Worm (Caenorhabditis elegans) whole organism, late embryonic: ENCODE data around the gene casy-1.

ENCODE experiments used
- ceh-22 ChIP-seq: sonication (generic microtip); optimal IDR thresholded peaks from 2 replicates; lab custom pipeline; 2017; ENCODE audit warnings: missing biosample characterization, missing genetic modification characterization
- dve-1 ChIP-seq: sonication (generic microtip); optimal IDR thresholded peaks from 2 replicates; lab custom pipeline; 2017; ENCODE audit warnings: antibody characterized with exemption, mild to moderate bottlenecking, missing genetic modification characterization, missing compliant biosample characterization
- ets-4 ChIP-seq: sonication (generic microtip); optimal IDR thresholded peaks from 2 replicates; lab custom pipeline; 2016; ENCODE audit warnings: missing genetic modification characterization, missing compliant biosample characterization
- eyg-1 ChIP-seq: sonication (generic microtip); optimal IDR thresholded peaks from 2 replicates; lab custom pipeline; 2016; ENCODE audit warnings: missing genotype, missing genetic modification characterization, missing compliant biosample characterization
- fkh-6 ChIP-seq: sonication (generic microtip); optimal IDR thresholded peaks from 2 replicates; lab custom pipeline; 2016; ENCODE audit warnings: missing genetic modification characterization, missing compliant biosample characterization
- hlh-30 ChIP-seq: sonication (generic microtip); optimal IDR thresholded peaks from 2 replicates; lab custom pipeline; 2017; ENCODE audit warnings: antibody characterized with exemption, missing genetic modification characterization, missing compliant biosample characterization; ENCODE audit not compliant: insufficient read depth
- nfya-1 ChIP-seq: sonication (generic microtip); optimal IDR thresholded peaks from 2 replicates; lab custom pipeline; 2017; ENCODE audit warnings: missing genetic modification characterization, mild to moderate bottlenecking, missing compliant biosample characterization, antibody characterized with exemption, moderate library complexity
- pha-4 ChIP-seq: fragments of 150-350 bp; optimal IDR thresholded peaks from 2 replicates; lab custom pipeline; 2018; ENCODE audit warnings: missing biosample characterization, missing genetic modification reagents, missing genetic modification characterization
- pqm-1 ChIP-seq: sonication (generic microtip); optimal IDR thresholded peaks from 2 replicates; lab custom pipeline; 2016; ENCODE audit warnings: missing genetic modification characterization, missing compliant biosample characterization
- zip-5 ChIP-seq: sonication (generic microtip); optimal IDR thresholded peaks from 2 replicates; lab custom pipeline; 2016; ENCODE audit warnings: missing genetic modification characterization, missing compliant biosample characterization

ce11 chrII:5921620-5922019 lies 34.9 kb downstream of the casy-1 start, which contains the start of gene vrk-1:
- no peak for TF ChIP-seq dve-1 (tag; lab: Kevin White, UChicago)
- no peak for TF ChIP-seq pha-4
- no peak for TF ChIP-seq fkh-6 (tag; lab: Kevin White, UChicago)
- no peak for TF ChIP-seq zip-5 (tag; lab: Kevin White, UChicago)
- TF ChIP-seq hlh-30 (tag; lab: Kevin White, UChicago) = no peak
- no peak for TF ChIP-seq ceh-22
- TF ChIP-seq eyg-1 (tag; lab: Kevin White, UChicago) = no peak
- no peak for TF ChIP-seq ets-4 (tag; lab: Kevin White, UChicago)
- TF ChIP-seq pqm-1 (tag; lab: Kevin White, UChicago) = no peak
- no peak for TF ChIP-seq nfya-1 (tag; lab: Kevin White, UChicago)
